Worm (Caenorhabditis elegans): ENCODE measurements around the gene eat-3.

eat-3 gene

DNA sequence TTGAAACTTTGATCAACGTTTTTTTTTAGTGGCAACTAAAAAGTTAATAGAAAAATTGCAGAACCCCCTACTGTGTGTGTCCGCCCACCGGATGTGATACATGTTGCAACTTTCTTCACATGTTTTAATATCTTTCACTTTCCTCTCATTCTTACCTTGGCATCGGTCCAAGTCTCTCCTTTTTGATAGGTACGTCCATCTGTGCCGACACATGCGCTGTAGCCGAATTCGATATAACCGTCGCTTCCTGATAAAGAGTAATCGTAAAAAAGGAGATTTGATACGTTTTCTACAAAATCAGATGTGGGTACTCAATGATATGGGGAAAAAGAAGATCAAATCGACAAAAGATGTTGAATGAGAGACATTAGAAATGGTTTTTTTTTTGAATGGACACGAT lies 20.4 kb downstream of the eat-3 start:
- TF ChIP-seq nhr-6 (tag; optimal IDR thresholded peaks at IDR 0.05) (no peak), sma-9 (GFP tag; optimal IDR thresholded peaks at IDR 0.05) (peak; percentile 45), sma-9 (tag; optimal IDR thresholded peaks at IDR 0.05) (no peak), ceh-82 (tag; optimal IDR thresholded peaks at IDR 0.05) (no peak), blmp-1 (tag; optimal IDR thresholded peaks at IDR 0.05; ENCODE audit: insufficient read depth) (peak; percentile 37)

DNA sequence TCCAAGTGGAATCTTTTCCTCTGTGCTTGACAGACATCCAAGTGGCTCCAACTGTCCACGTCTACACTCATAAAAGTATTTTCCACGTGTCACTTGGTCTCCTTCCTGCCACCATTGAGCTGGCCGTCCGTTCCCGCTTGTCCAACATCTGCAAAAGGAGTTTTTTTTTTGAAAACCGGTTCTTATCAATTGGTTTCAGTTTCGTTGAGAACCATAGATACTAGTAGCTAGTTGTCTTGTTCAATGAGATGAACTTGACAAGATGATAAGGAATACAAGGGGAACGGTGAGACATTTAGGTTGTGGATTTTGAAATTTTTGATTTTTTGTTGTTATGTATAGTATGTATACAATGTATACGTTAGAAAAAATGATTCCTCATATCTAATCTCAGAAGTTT lies 21.1 kb downstream of the eat-3 start:
- TF ChIP-seq nhr-21 (tag; optimal IDR thresholded peaks at IDR 0.05), result no peak
- TF ChIP-seq R02D3.7 (tag; optimal IDR thresholded peaks at IDR 0.05), result no peak
- no peak for TF ChIP-seq peb-1 (tag; optimal IDR thresholded peaks at IDR 0.05)
- no peak for TF ChIP-seq skn-1 (tag; optimal IDR thresholded peaks at IDR 0.05)
- TF ChIP-seq nhr-11 (tag; optimal IDR thresholded peaks at IDR 0.05), result no peak
- TF ChIP-seq mab-5 (tag; optimal IDR thresholded peaks at IDR 0.05), result no peak
- TF ChIP-seq lin-11 (tag; optimal IDR thresholded peaks at IDR 0.05), result no peak
- no peak for TF ChIP-seq alr-1 (tag; optimal IDR thresholded peaks at IDR 0.05)
- TF ChIP-seq unc-55 (GFP tag; optimal IDR thresholded peaks at IDR 0.05), result no peak
- no peak for TF ChIP-seq elt-3 (tag; optimal IDR thresholded peaks at IDR 0.05)
- no peak for TF ChIP-seq crh-2 (tag; optimal IDR thresholded peaks at IDR 0.05)
- no peak for TF ChIP-seq ama-1 (optimal IDR thresholded peaks at IDR 0.05)
- TF ChIP-seq mbf-1 (tag; optimal IDR thresholded peaks at IDR 0.05), result no peak

DNA sequence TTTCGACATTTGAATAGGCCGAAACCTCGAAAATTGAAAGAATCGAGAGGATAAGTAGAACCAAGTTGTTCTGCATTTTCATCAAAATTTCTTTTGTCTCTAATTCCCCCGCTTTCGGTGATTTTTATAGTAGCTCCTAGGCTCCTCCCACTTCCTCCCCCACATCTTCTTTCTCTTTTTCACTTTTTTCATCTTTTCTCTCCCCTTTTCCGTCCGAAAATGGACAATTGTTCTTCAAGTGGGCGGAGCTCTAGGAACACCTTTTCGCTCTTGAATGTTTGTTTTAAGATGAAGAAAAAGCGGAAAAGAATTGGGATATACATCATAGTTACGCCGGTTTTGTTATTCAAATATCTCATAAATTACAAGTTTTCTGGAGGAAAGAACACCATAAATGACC lies 21.8 kb downstream of the eat-3 start, which contains the start of gene F42A8.1:
F42A8.1 (minus strand) TSS at position 101 of the 400 bp plus-strand sequence.
- TF ChIP-seq ztf-4 (tag; optimal IDR thresholded peaks at IDR 0.05) (no peak), sem-4 (tag; optimal IDR thresholded peaks at IDR 0.05) (no peak), elt-3 (tag; optimal IDR thresholded peaks at IDR 0.05) (no peak), ztf-11 (tag; optimal IDR thresholded peaks at IDR 0.05) (no peak), sma-3 (GFP tag; optimal IDR thresholded peaks at IDR 0.05) (no peak), nhr-129 (tag; optimal IDR thresholded peaks at IDR 0.05) (no peak), blmp-1 (tag; optimal IDR thresholded peaks at IDR 0.05; ENCODE audit: insufficient read depth) (no peak), unc-55 (GFP tag; optimal IDR thresholded peaks at IDR 0.05) (no peak), unc-39 (tag; optimal IDR thresholded peaks at IDR 0.05) (no peak), ceh-16 (tag; optimal IDR thresholded peaks at IDR 0.05) (no peak), C34F6.9 (tag; optimal IDR thresholded peaks at IDR 0.05) (no peak)

DNA sequence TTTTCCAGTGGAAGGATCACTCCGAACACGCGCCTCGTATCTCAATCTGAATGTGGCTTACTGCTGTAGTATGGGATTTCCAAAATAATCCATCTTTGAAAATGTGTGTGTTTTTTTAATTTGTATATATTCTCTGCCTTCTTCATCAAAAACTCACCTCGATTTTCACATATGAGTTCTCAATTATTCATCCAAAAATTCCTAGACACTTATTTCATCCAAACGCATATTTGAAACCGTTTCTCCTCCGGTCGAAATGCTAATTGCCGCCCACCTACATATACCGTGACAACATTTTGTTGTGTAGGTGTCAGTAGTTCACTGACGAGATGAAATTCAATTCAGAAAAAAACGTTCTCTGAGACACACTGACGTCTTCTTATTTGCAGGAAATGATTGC lies 22.8 kb downstream of the eat-3 start:
- no peak for TF ChIP-seq blmp-1 (tag; optimal IDR thresholded peaks at IDR 0.05; ENCODE audit: insufficient read depth)
- no peak for TF ChIP-seq mab-5 (tag; optimal IDR thresholded peaks at IDR 0.05)
- no peak for TF ChIP-seq ztf-11 (tag; optimal IDR thresholded peaks at IDR 0.05)
- TF ChIP-seq nhr-11 (tag; optimal IDR thresholded peaks at IDR 0.05), result no peak
- no peak for TF ChIP-seq skn-1 (tag; optimal IDR thresholded peaks at IDR 0.05)
- no peak for TF ChIP-seq sma-9 (GFP tag; optimal IDR thresholded peaks at IDR 0.05)
- TF ChIP-seq sma-9 (tag; optimal IDR thresholded peaks at IDR 0.05), result no peak
- no peak for TF ChIP-seq elt-1 (tag; optimal IDR thresholded peaks at IDR 0.05)
- TF ChIP-seq nhr-23 (tag; optimal IDR thresholded peaks at IDR 0.05), result no peak
- no peak for TF ChIP-seq lin-13 (GFP tag; optimal IDR thresholded peaks at IDR 0.05)
- no peak for TF ChIP-seq sem-4 (tag; optimal IDR thresholded peaks at IDR 0.05)
- no peak for TF ChIP-seq snpc-4 (tag; optimal IDR thresholded peaks at IDR 0.05)
- TF ChIP-seq ceh-82 (tag; optimal IDR thresholded peaks at IDR 0.05), result no peak
- TF ChIP-seq nhr-129 (tag; optimal IDR thresholded peaks at IDR 0.05), result no peak

DNA sequence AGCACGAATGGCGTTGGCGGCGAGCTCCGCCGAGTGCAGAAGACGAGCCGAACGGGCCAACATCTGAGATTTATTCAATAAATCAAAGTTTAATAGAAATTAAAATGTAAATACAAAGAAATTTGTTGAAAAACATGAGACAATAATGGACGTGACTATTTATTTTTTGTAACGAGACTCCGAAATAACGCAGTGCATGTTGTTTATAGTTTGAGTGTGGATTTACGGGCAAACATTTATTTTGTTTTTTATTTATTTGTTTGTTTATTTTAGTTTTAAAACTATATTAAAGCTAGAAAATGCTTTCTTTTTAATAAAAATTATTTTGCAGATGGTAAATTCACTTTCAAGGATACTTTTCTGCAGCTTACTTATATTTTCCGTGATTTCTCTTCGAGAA lies 28.0 kb downstream of the eat-3 start, which contains the start of the genes sdhb-1 and cup-15:
sdhb-1 (minus strand) TSS at position 63 of the 400 bp plus-strand sequence.
cup-15 (plus strand) TSS at position 332 of the 400 bp plus-strand sequence.
- TF ChIP-seq fos-1 (tag; optimal IDR thresholded peaks at IDR 0.05) (no peak), mdl-1 (tag; optimal IDR thresholded peaks at IDR 0.05) (no peak), C34F6.9 (tag; optimal IDR thresholded peaks at IDR 0.05) (peak; percentile 38), mab-5 (tag; optimal IDR thresholded peaks at IDR 0.05) (no peak), ceh-82 (tag; optimal IDR thresholded peaks at IDR 0.05) (no peak), lin-11 (tag; optimal IDR thresholded peaks at IDR 0.05) (no peak), nhr-237 (tag; optimal IDR thresholded peaks at IDR 0.05) (no peak), lsy-2 (tag; optimal IDR thresholded peaks at IDR 0.05) (peak in 1 of 2 experiments; percentile 47), nhr-21 (tag; optimal IDR thresholded peaks at IDR 0.05) (no peak), nhr-129 (tag; optimal IDR thresholded peaks at IDR 0.05) (no peak), ztf-4 (tag; optimal IDR thresholded peaks at IDR 0.05) (no peak), unc-55 (GFP tag; optimal IDR thresholded peaks at IDR 0.05) (peak; percentile 57), sma-9 (GFP tag; optimal IDR thresholded peaks at IDR 0.05) (no peak), sma-9 (tag; optimal IDR thresholded peaks at IDR 0.05) (no peak), Y55F3AM.14 (GFP tag; optimal IDR thresholded peaks at IDR 0.05) (no peak), R02D3.7 (tag; optimal IDR thresholded peaks at IDR 0.05) (peak; percentile 40)

All from whole organism, L2 larva.